Worm (Caenorhabditis elegans) whole organism, L1 larva: ENCODE data around the gene sups-1.

Source experiments
- C16A3.4 ChIP-seq: fragments of 150-350 bp; optimal IDR thresholded peaks from 2 replicates; lab custom pipeline; 2014; ENCODE audit warnings: missing biosample characterization, missing genetic modification characterization
- ama-1 ChIP-seq: fragments of 150-350 bp; optimal IDR thresholded peaks from 2 replicates; lab custom pipeline; 2014
- blmp-1 ChIP-seq: fragments of 150-350 bp; optimal IDR thresholded peaks from 2 replicates; lab custom pipeline; 2014; ENCODE audit warnings: missing biosample characterization, missing genetic modification characterization
- ceh-63 ChIP-seq: fragments of 200-800 bp; sonication (Bioruptor generic); optimal IDR thresholded peaks from 2 replicates; lab custom pipeline; 2018; ENCODE audit warnings: mild to moderate bottlenecking, missing genetic modification characterization, missing compliant biosample characterization
- ceh-88 ChIP-seq: fragments of 200-800 bp; sonication (Bioruptor generic); IDR thresholded peaks from 2 replicates; pipeline ENCODE4 v1.3.6; 2022; ENCODE audit warnings: missing genetic modification characterization, missing compliant biosample characterization
- ces-1 ChIP-seq: fragments of 150-350 bp; optimal IDR thresholded peaks from 2 replicates; lab custom pipeline; 2014; ENCODE audit warnings: missing biosample characterization, missing genetic modification reagents, missing genetic modification characterization
- dpl-1 ChIP-seq, 3 experiments: fragments of 150-350 bp in 2 of 3; sonication (generic microtip) in 1 of 3; optimal IDR thresholded peaks; 2 replicates each; lab custom pipeline; 2014 to 2017; ENCODE audit warnings: missing biosample characterization in 3 of 3, missing genetic modification characterization in 3 of 3, missing genetic modification reagents in 3 of 3
- efl-1 ChIP-seq, 4 experiments: fragments of 150-350 bp; optimal IDR thresholded peaks in 3 of 4; peaks in 1 of 4; 1 replicate in 1 of 4; 2 replicates in 3 of 4; lab custom pipeline; 2014; ENCODE audit warnings: missing biosample characterization in 2 of 4, missing genetic modification characterization in 2 of 4, missing genetic modification reagents in 2 of 4
- efl-3 ChIP-seq: fragments of 200-800 bp; sonication (Bioruptor generic); optimal IDR thresholded peaks from 2 replicates; lab custom pipeline; 2018; ENCODE audit warnings: mild to moderate bottlenecking, missing genetic modification characterization, missing compliant biosample characterization
- elt-2 ChIP-seq: sonication (generic microtip); optimal IDR thresholded peaks from 2 replicates; lab custom pipeline; 2016; ENCODE audit warnings: missing genetic modification characterization, mild to moderate bottlenecking, inconsistent platforms, missing compliant biosample characterization, missing genetic modification reagents
- elt-3 ChIP-seq, 6 experiments: fragments of 150-350 bp in 1 of 6; sonication (generic microtip); optimal IDR thresholded peaks; 2 replicates each; lab custom pipeline; 2017 to 2018; ENCODE audit warnings: missing biosample characterization in 6 of 6, missing genetic modification characterization in 6 of 6, inconsistent platforms in 1 of 6
- fkh-10 ChIP-seq: sonication (generic microtip); optimal IDR thresholded peaks from 2 replicates; lab custom pipeline; 2017; ENCODE audit warnings: missing biosample characterization, missing genetic modification reagents, missing genetic modification characterization
- hlh-4 ChIP-seq: sonication (generic microtip); optimal IDR thresholded peaks from 2 replicates; lab custom pipeline; 2016; ENCODE audit warnings: mild to moderate bottlenecking, missing genetic modification characterization, missing compliant biosample characterization
- lin-14 ChIP-seq: fragments of 200-800 bp; sonication (Bioruptor generic); optimal IDR thresholded peaks from 2 replicates; lab custom pipeline; 2018; ENCODE audit warnings: mild to moderate bottlenecking, missing genetic modification characterization, moderate library complexity, missing compliant biosample characterization
- lin-35 ChIP-seq, 2 experiments: fragments of 150-350 bp; optimal IDR thresholded peaks; 2 replicates each; lab custom pipeline; 2014; ENCODE audit warnings: missing biosample characterization in 2 of 2, missing genetic modification characterization in 2 of 2, missing genetic modification reagents in 2 of 2
- mef-2 ChIP-seq: fragments of 150-350 bp; optimal IDR thresholded peaks from 2 replicates; lab custom pipeline; 2014; ENCODE audit warnings: missing biosample characterization, missing genetic modification characterization
- nhr-11 ChIP-seq: fragments of 150-350 bp; optimal IDR thresholded peaks from 2 replicates; lab custom pipeline; 2014; ENCODE audit warnings: missing biosample characterization, missing genetic modification characterization
- nhr-20 ChIP-seq: sonication (generic microtip); optimal IDR thresholded peaks from 2 replicates; lab custom pipeline; 2016; ENCODE audit warnings: mild to moderate bottlenecking, missing genetic modification characterization, missing compliant biosample characterization
- nhr-237 ChIP-seq: fragments of 150-350 bp; optimal IDR thresholded peaks from 2 replicates; lab custom pipeline; 2014; ENCODE audit warnings: missing biosample characterization, missing genetic modification characterization
- nhr-28 ChIP-seq: fragments of 150-350 bp; optimal IDR thresholded peaks from 2 replicates; lab custom pipeline; 2014; ENCODE audit warnings: missing biosample characterization, missing genetic modification characterization
- nhr-71 ChIP-seq: sonication (generic microtip); optimal IDR thresholded peaks from 2 replicates; lab custom pipeline; 2016; ENCODE audit warnings: mild to moderate bottlenecking, missing genetic modification characterization, moderate library complexity, missing compliant biosample characterization
- nhr-77 ChIP-seq: fragments of 150-350 bp; optimal IDR thresholded peaks from 2 replicates; lab custom pipeline; 2014; ENCODE audit warnings: missing biosample characterization, missing genetic modification characterization
- nhr-85 ChIP-seq: sonication (generic microtip); peaks from one replicate; lab custom pipeline; 2016; ENCODE audit warnings: missing genetic modification characterization, inconsistent platforms, missing compliant biosample characterization
- pag-3 ChIP-seq: sonication (generic microtip); optimal IDR thresholded peaks from 2 replicates; lab custom pipeline; 2017; ENCODE audit warnings: missing genetic modification characterization, mild to moderate bottlenecking, missing compliant biosample characterization, antibody characterized with exemption, borderline replicate concordance; ENCODE audit not compliant: insufficient read depth
- pax-3 ChIP-seq: fragments of 200-800 bp; sonication (Bioruptor generic); optimal IDR thresholded peaks from 2 replicates; lab custom pipeline; 2018; ENCODE audit warnings: mild to moderate bottlenecking, missing genetic modification characterization, moderate library complexity, missing compliant biosample characterization
- pqm-1 ChIP-seq: sonication (generic microtip); optimal IDR thresholded peaks from 3 replicates; lab custom pipeline; 2017; ENCODE audit warnings: missing biosample characterization, missing genetic modification characterization
- rnt-1 ChIP-seq: sonication (generic microtip); optimal IDR thresholded peaks from 2 replicates; lab custom pipeline; 2016; ENCODE audit warnings: mild to moderate bottlenecking, missing genetic modification characterization, moderate library complexity, missing compliant biosample characterization
- skn-1 ChIP-seq: fragments of 150-350 bp; optimal IDR thresholded peaks from 2 replicates; lab custom pipeline; 2014; ENCODE audit warnings: missing biosample characterization, missing genetic modification characterization
- snu-23 ChIP-seq: sonication (generic microtip); optimal IDR thresholded peaks from 2 replicates; lab custom pipeline; 2016; ENCODE audit warnings: missing genetic modification characterization, missing compliant biosample characterization
- swsn-7 ChIP-seq: sonication (generic microtip); optimal IDR thresholded peaks from 2 replicates; lab custom pipeline; 2016; ENCODE audit warnings: missing genetic modification characterization, missing compliant biosample characterization
- tbx-2 ChIP-seq: sonication (generic microtip); optimal IDR thresholded peaks from 2 replicates; lab custom pipeline; 2016; ENCODE audit warnings: missing genetic modification characterization, missing compliant biosample characterization
- zag-1 ChIP-seq: fragments of 150-350 bp; optimal IDR thresholded peaks from 2 replicates; lab custom pipeline; 2014; ENCODE audit warnings: missing biosample characterization, missing genetic modification characterization
- ztf-11 ChIP-seq, 2 experiments: sonication (generic microtip); optimal IDR thresholded peaks; 2 replicates each; lab custom pipeline; 2016 to 2017; ENCODE audit warnings: missing genetic modification characterization in 2 of 2, missing biosample characterization in 1 of 2, missing compliant biosample characterization in 1 of 2

Gene sups-1

DNA sequence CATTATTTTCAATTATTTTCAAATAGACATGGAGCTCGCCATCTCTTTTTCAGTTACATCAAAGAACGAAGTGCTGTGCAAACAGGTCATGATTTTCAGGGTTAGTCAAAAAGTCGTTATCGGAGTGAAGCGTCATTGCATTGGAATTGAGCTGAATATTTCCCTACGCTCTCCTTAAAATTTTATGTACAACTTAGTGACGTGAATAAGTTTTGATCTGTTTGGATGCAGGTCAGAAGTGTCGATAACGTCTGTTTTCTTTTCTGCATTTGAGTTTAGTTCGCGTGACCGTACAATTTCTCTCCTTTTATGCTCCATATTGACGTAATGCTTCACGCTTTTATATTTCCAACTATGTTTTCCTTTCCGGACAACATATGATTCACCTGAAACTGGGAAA, 21.0 kb downstream of the sups-1 start (continued):
- no peak for TF ChIP-seq lin-14 (GFP tag; lab: Kevin White, UChicago)
- TF ChIP-seq lin-35 (GFP tag; optimal IDR thresholded peaks at IDR 0.05; lab: Kevin White, UChicago): peak in 1 of 2 experiments; percentile 40
- no peak for TF ChIP-seq rnt-1 (tag; lab: Kevin White, UChicago)
- TF ChIP-seq fkh-10: no peak
- TF ChIP-seq ceh-63 (GFP tag; lab: Kevin White, UChicago): no peak
- TF ChIP-seq pax-3 (tag; lab: Kevin White, UChicago): no peak
- TF ChIP-seq mef-2 (tag; lab: Kevin White, UChicago): no peak

DNA sequence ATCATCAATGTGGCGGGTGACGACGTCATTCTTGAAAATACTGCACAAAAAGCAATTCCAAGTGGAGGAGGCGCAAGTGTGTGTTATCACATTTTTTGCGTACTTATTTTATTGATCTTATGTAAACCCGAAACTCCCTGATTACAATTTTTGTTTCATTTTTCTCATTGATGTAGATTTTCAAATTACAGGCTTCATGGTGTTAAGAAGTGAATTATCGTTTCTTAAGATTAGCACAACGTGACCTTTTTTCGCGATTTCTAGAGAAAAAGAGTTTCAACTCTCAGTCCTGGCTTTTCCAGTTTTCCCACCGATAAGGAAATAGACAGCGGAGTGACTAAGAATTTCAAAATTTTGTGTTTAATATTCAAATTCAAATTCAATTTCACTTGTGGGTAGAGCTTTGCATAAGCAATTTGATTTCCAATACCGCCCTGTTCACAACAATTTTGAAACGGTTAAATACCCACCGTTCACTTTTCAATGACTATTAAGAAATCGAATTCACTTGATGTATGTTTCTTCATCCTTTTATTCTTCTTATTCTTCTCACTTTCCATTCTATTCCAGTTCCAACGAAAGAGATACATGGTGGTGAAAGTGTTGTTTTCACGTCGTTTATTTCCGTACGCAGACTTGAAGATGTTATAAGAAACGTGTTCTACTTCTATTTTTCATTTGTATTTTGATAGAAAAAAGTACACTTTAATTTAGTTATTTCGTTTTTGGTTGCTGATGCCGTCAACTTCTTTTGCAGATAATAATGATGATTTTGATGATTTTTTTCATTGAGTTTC, 23.0 kb downstream of the sups-1 start:
- TF ChIP-seq ceh-88 (GFP tag; lab: Robert Waterston, UW) (no peak), blmp-1 (peak; percentile 94), elt-2 (tag; lab: Kevin White, UChicago) (peak; percentile 42)

DNA sequence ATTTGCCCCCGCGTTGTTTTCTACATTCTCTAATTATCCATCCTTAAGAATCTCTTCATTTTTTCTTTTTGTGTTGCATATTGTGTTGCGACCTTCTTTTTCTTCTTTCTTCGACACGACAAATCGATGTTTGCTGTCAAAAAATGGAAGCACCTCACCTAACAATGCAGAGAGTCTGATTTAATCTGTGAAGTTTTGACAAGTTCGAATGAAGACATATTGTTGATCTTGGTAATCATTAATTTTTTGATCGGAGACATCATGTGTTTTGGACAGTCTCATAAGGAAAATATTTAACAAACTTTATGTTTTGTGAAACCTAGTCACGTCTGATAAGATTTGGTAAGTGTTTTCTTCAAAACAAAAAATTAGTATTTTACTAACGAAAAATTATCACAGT, 25.1 kb downstream of the sups-1 start:
- peak; percentile 48 for TF ChIP-seq nhr-71
- peak in 2 of 6 experiments; percentile 8 to 36 for TF ChIP-seq elt-3 (tag; optimal IDR thresholded peaks at IDR 0.05; lab: Kevin White, UChicago)
- TF ChIP-seq lin-14 (GFP tag; lab: Kevin White, UChicago): peak; percentile 49
- no peak for TF ChIP-seq swsn-7 (tag; lab: Kevin White, UChicago)
- peak; percentile 84 for TF ChIP-seq nhr-85 (tag; lab: Kevin White, UChicago)
- peak; percentile 16 for TF ChIP-seq snu-23
- peak; percentile 55 for TF ChIP-seq nhr-20 (tag; lab: Kevin White, UChicago)
- TF ChIP-seq nhr-237 (tag; lab: Kevin White, UChicago): no peak
- TF ChIP-seq lin-35 (GFP tag; optimal IDR thresholded peaks at IDR 0.05; lab: Kevin White, UChicago): peak in 1 of 2 experiments; percentile 13
- TF ChIP-seq efl-3: no peak
- no peak for TF ChIP-seq ama-1 (lab: Kevin White, UChicago)
- peak; percentile 36 for TF ChIP-seq blmp-1

DNA sequence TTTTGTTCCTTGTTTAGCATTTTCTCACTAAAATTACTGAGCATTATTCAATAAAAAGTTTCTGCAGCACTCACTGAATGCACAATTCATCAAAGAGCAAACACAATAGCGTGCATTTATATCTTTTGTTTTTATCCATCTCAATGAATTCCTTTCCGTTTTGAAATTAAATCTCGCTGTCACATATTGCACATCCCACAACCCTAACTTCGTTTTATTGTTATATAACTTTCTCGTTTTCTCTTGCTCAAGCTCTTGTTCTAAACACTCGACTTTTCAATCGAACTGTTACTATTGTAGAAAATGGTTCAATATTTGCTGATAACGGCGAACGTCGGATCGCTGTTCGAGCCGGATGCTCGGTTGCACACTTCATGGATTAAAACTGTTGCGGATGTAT, 27.2 kb downstream of the sups-1 start, which contains the start of gene ipp-5:
TSS of gene ipp-5 (plus strand) at position 301 of the 400 bp plus-strand sequence.
- TF ChIP-seq skn-1 (tag; lab: Kevin White, UChicago): no peak
- TF ChIP-seq nhr-71: no peak
- TF ChIP-seq nhr-28 (tag; lab: Kevin White, UChicago): no peak
- no peak for TF ChIP-seq C16A3.4 (tag; lab: Kevin White, UChicago)
- TF ChIP-seq dpl-1 (GFP tag; optimal IDR thresholded peaks at IDR 0.05; lab: Kevin White, UChicago): no peak
- no peak for TF ChIP-seq tbx-2
- TF ChIP-seq mef-2 (tag; lab: Kevin White, UChicago): no peak
- TF ChIP-seq pqm-1 (tag; lab: Kevin White, UChicago): no peak
- TF ChIP-seq ztf-11 (tag; optimal IDR thresholded peaks at IDR 0.05; lab: Kevin White, UChicago): no peak
- TF ChIP-seq pag-3 (tag; lab: Kevin White, UChicago): no peak
- TF ChIP-seq nhr-11 (tag; lab: Kevin White, UChicago): no peak
- TF ChIP-seq ces-1 (GFP tag; lab: Kevin White, UChicago): no peak
- no peak for TF ChIP-seq lin-35 (GFP tag; optimal IDR thresholded peaks at IDR 0.05; lab: Kevin White, UChicago)
- TF ChIP-seq nhr-77 (tag; lab: Kevin White, UChicago): no peak
- TF ChIP-seq nhr-237 (tag; lab: Kevin White, UChicago): no peak
- TF ChIP-seq hlh-4: no peak
- no peak for TF ChIP-seq efl-1 (optimal IDR thresholded peaks at IDR 0.05; lab: Kevin White, UChicago)
- TF ChIP-seq efl-1 (GFP tag; optimal IDR thresholded peaks at IDR 0.05 in 1 of 2; lab: Kevin White, UChicago): no peak
- TF ChIP-seq zag-1 (tag; lab: Kevin White, UChicago): no peak
